Fruit fly (Drosophila melanogaster): Measurements from ENCODE around the gene CG17490.

The CG17490 gene

DNA sequence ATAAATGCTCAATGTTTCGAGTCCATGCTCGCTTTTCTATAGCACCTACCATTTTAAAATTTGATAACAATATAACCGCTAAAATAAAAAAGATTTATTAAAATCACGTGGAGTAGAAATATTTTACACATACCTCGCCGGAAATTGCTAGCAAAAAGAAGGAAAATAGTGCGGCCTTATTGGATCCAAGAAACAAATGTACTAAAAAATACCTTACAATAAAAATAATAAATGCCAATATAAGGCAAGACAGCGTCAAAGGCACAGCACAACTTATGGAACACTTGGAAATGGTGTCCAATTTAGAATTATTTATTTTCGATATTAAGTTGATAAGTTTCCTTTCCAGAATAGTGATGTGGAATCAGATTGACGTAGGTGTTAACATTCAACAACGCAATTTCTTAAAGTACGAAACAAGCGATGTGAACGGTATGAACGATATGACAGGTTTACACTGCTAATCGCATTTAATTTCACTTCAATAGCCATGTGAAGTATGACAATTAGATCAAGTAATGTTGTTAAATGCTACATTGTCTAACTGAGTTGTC lies 903 bp upstream of the CG17490 start, which contains the start of gene RpL5 (continued):
- TF ChIP-seq fu2 (GFP tag; optimal IDR thresholded peaks at IDR 0.05) (peak; percentile 13), HLH3B (GFP tag; IDR thresholded peaks at IDR 0.05) (peak; percentile 22; the same call in 1 of the 2 replicates), PHDP (tag; optimal IDR thresholded peaks at IDR 0.05) (peak; percentile 59), Trl (optimal IDR thresholded peaks at IDR 0.05) (no peak), Trl (GFP tag; optimal IDR thresholded peaks at IDR 0.05) (no peak), CG17328 (GFP tag; IDR thresholded peaks at IDR 0.05) (peak; percentile 57), sens-2 (GFP tag; IDR thresholded peaks at IDR 0.05) (0 out of 2 replicates have a peak, but pooled peaks have one; percentile 9), CG11085 (GFP tag; IDR thresholded peaks at IDR 0.05) (peak; percentile 50; the same call in 1 of the 2 replicates), CG14050 (GFP tag; IDR thresholded peaks at IDR 0.05) (no peak), dmrt11E (tag; optimal IDR thresholded peaks at IDR 0.05) (peak; percentile 56), Dref (GFP tag; IDR thresholded peaks at IDR 0.05) (no peak), Elba2 (GFP tag; optimal IDR thresholded peaks at IDR 0.05) (peak; percentile 4), eve (GFP tag; optimal IDR thresholded peaks at IDR 0.05) (peak in 1 of 2 experiments; percentile 35), tap (tag; optimal IDR thresholded peaks at IDR 0.05) (peak; percentile 1), CG9876 (GFP tag; optimal IDR thresholded peaks at IDR 0.05) (peak; percentile 39), CG8290 (GFP tag; optimal IDR thresholded peaks at IDR 0.05) (peak; percentile 54), CG8290 (tag; optimal IDR thresholded peaks at IDR 0.05) (peak in 1 of 2 experiments; percentile 45), CG14710 (tag; optimal IDR thresholded peaks at IDR 0.05) (peak; percentile 51), tgo (GFP tag; IDR thresholded peaks at IDR 0.05) (peak; percentile 45), Dfd (GFP tag; optimal IDR thresholded peaks at IDR 0.05) (peak in 1 of 2 experiments; percentile 36), sug (tag; optimal IDR thresholded peaks at IDR 0.05) (peak; percentile 19), bigmax (GFP tag; optimal IDR thresholded peaks at IDR 0.05) (no peak), bab2 (GFP tag; optimal IDR thresholded peaks at IDR 0.05) (no peak), CG2116 (GFP tag; optimal IDR thresholded peaks at IDR 0.05) (peak; percentile 48), CG13775 (GFP tag; optimal IDR thresholded peaks at IDR 0.05) (peak; percentile 38), CG4854 (GFP tag; optimal IDR thresholded peaks at IDR 0.05) (no peak), Rfx (GFP tag; IDR thresholded peaks at IDR 0.05) (peak; percentile 68; the same call in 1 of the 2 replicates), CG10654 (GFP tag; optimal IDR thresholded peaks at IDR 0.05) (peak; percentile 3), CG12155 (GFP tag; optimal IDR thresholded peaks at IDR 0.05) (no peak), ssp (GFP tag; IDR thresholded peaks at IDR 0.05) (peak; percentile 99), NC2β (GFP tag; optimal IDR thresholded peaks at IDR 0.05) (peak; percentile 87), CG9817 (tag; optimal IDR thresholded peaks at IDR 0.05) (peak; percentile 53)

DNA sequence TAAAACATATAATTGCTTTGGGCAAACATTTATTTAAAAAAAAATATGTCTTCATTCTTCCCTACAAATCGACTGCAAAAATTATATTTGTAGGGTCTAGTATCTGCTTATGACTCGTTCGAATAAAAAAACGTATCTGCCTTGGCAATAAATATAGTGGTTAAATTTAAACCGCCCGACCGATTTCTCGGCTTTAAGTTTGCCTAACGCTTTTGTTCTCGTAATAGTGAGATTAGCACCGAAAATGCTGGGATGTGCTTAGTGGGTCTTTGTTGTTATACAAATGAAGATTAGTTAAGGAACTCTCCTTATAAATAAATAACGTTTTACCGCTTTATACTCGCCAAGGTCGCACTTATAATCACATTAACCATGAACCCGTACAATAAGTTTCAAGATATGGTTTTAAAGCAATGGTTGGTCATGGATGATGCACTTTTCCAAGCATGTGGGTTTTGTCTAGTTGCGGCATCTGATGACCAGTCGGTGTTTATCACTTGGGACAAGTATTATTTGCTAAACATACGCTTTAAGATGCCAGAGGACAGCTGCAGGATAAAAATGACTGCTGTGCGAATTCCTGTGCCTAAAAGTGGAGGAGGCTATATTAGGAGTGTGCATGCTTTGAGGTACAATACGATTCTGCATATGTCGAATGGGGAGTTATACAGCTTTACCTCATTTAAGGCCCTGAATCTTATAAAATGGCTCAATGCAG lies 631 bp downstream of the CG17490 start:
- no peak for TF ChIP-seq pb (GFP tag; optimal IDR thresholded peaks at IDR 0.05)
- no peak for TF ChIP-seq dmrt99B (tag; optimal IDR thresholded peaks at IDR 0.05)
- peak; percentile 97 for TF ChIP-seq ssp (GFP tag; IDR thresholded peaks at IDR 0.05)
- no peak for TF ChIP-seq D (optimal IDR thresholded peaks at IDR 0.05)
- TF ChIP-seq D (GFP tag; optimal IDR thresholded peaks at IDR 0.05): no peak
- TF ChIP-seq CG33213 (GFP tag; optimal IDR thresholded peaks at IDR 0.05): no peak
- TF ChIP-seq luna (GFP tag; optimal IDR thresholded peaks at IDR 0.05): no peak
- TF ChIP-seq Rx (GFP tag; IDR thresholded peaks at IDR 0.05): no peak
- no peak for TF ChIP-seq sug (tag; optimal IDR thresholded peaks at IDR 0.05)
- no peak for TF ChIP-seq pita (GFP tag; optimal IDR thresholded peaks at IDR 0.05)
- TF ChIP-seq CG1832 (GFP tag; optimal IDR thresholded peaks at IDR 0.05): no peak
- TF ChIP-seq toy (GFP tag; IDR thresholded peaks at IDR 0.05): no peak
- TF ChIP-seq tgo (GFP tag; IDR thresholded peaks at IDR 0.05): no peak
- TF ChIP-seq CG6791 (GFP tag; IDR thresholded peaks at IDR 0.05; ENCODE audit: partially characterized antibody): no peak
- TF ChIP-seq CG17568 (GFP tag; optimal IDR thresholded peaks at IDR 0.05): no peak
- no peak for TF ChIP-seq lilli (GFP tag; optimal IDR thresholded peaks at IDR 0.05)
- TF ChIP-seq zf30C (GFP tag; optimal IDR thresholded peaks at IDR 0.05): no peak
- no peak for TF ChIP-seq schlank (tag; optimal IDR thresholded peaks at IDR 0.05)
- TF ChIP-seq CG18619 (GFP tag; optimal IDR thresholded peaks at IDR 0.05): no peak
- no peak for TF ChIP-seq bigmax (GFP tag; optimal IDR thresholded peaks at IDR 0.05)
- TF ChIP-seq CG12236 (GFP tag; optimal IDR thresholded peaks at IDR 0.05): no peak
- TF ChIP-seq B-H2 (GFP tag; optimal IDR thresholded peaks at IDR 0.05): no peak
- TF ChIP-seq ems (GFP tag; optimal IDR thresholded peaks at IDR 0.05): no peak

Data from whole organism, embryonic.